Fruit fly (Drosophila melanogaster) whole organism, embryonic: ENCODE data around the gene r-cup.
A peak's percentile ranks its signal among the peaks of the same experiment; 100 is the strongest.

ENCODE experiments used
- Awh ChIP-seq: fragments of 200-800 bp; sonication (Bioruptor generic); IDR thresholded peaks from 2 replicates; pipeline ENCODE4, ENCODE4 v1.3.6; 2022; ENCODE audit warnings: missing biosample characterization, missing genetic modification characterization
- CG11504 ChIP-seq: fragments of 200-800 bp; sonication (Bioruptor generic); optimal IDR thresholded peaks from 3 replicates; lab custom pipeline; 2019; ENCODE audit warnings: missing biosample characterization, mild to moderate bottlenecking, missing genetic modification characterization, moderate library complexity
- CG14965 ChIP-seq: fragments of 200-800 bp; sonication (Bioruptor generic); optimal IDR thresholded peaks from 2 replicates; lab custom pipeline; 2016; ENCODE audit warnings: missing biosample characterization, missing genetic modification characterization, borderline replicate concordance
- CG16813 ChIP-seq: fragments of 200-800 bp; sonication (Bioruptor generic); IDR thresholded peaks from 3 replicates; pipeline ENCODE4 v1.3.6; 2022; ENCODE audit warnings: missing biosample characterization, missing genetic modification characterization; ENCODE audit not compliant: partially characterized antibody
- CG17829 ChIP-seq: fragments of 200-800 bp; optimal IDR thresholded peaks from 2 replicates; lab custom pipeline; 2019; ENCODE audit warnings: missing biosample characterization, mild to moderate bottlenecking, missing genetic modification characterization, moderate library complexity
- CG17912 ChIP-seq: fragments of 200-800 bp; sonication (Bioruptor generic); optimal IDR thresholded peaks from 2 replicates; lab custom pipeline; 2018; ENCODE audit warnings: missing biosample characterization, mild to moderate bottlenecking, missing genetic modification characterization
- CG2120 ChIP-seq: fragments of 200-800 bp; sonication (Bioruptor generic); optimal IDR thresholded peaks from 3 replicates; lab custom pipeline; 2016; ENCODE audit warnings: missing biosample characterization, missing genetic modification characterization
- CG2712 ChIP-seq: fragments of 200-800 bp; optimal IDR thresholded peaks from 3 replicates; lab custom pipeline; 2019; ENCODE audit warnings: missing biosample characterization, mild to moderate bottlenecking, missing genetic modification characterization, moderate library complexity
- CG30403 ChIP-seq: fragments of 200-800 bp; sonication (Bioruptor generic); optimal IDR thresholded peaks from 3 replicates; lab custom pipeline; 2016; ENCODE audit warnings: missing biosample characterization, missing genetic modification characterization
- CG32532 ChIP-seq: fragments of 200-800 bp; sonication (Bioruptor generic); IDR thresholded peaks from 2 replicates; pipeline ENCODE4 v1.3.6; 2022; ENCODE audit warnings: missing biosample characterization, missing genetic modification characterization
- CG3847 ChIP-seq: fragments of 200-800 bp; sonication (Bioruptor generic); IDR thresholded peaks from 2 replicates; pipeline ENCODE4 v1.3.6; 2022; ENCODE audit warnings: missing biosample characterization, missing genetic modification characterization
- CG8924 ChIP-seq: fragments of 200-800 bp; optimal IDR thresholded peaks from 3 replicates; lab custom pipeline; 2019; ENCODE audit warnings: missing biosample characterization, mild to moderate bottlenecking, missing genetic modification characterization, moderate library complexity
- CTCF ChIP-seq: fragments of 200-800 bp; sonication (Bioruptor generic); optimal IDR thresholded peaks from 2 replicates; lab custom pipeline; 2017; ENCODE audit warnings: missing biosample characterization, mild to moderate bottlenecking, missing genetic modification characterization, moderate library complexity
- Dip3 ChIP-seq: fragments of 200-800 bp; sonication (Bioruptor generic); optimal IDR thresholded peaks from 3 replicates; lab custom pipeline; 2016; ENCODE audit warnings: missing biosample characterization, missing genetic modification characterization
- Doc2 ChIP-seq: fragments of 200-800 bp; sonication (Bioruptor generic); IDR thresholded peaks from 2 replicates; pipeline ENCODE4 v1.3.6; 2022; ENCODE audit warnings: missing biosample characterization, missing genetic modification characterization
- E2f1 ChIP-seq: fragments of 200-800 bp; sonication (Bioruptor generic); IDR thresholded peaks from 2 replicates; pipeline ENCODE4 v1.3.6; 2022; ENCODE audit warnings: missing biosample characterization, missing genetic modification characterization
- Ets65A ChIP-seq: fragments of 200-800 bp; sonication (Bioruptor generic); peaks from one replicate; lab custom pipeline; 2016; ENCODE audit warnings: missing biosample characterization, missing genetic modification characterization
- HLHmδ ChIP-seq: fragments of 200-800 bp; sonication (Bioruptor generic); optimal IDR thresholded peaks from 2 replicates; lab custom pipeline; 2018; ENCODE audit warnings: missing biosample characterization, mild to moderate bottlenecking, missing genetic modification characterization, moderate library complexity
- Mad ChIP-seq: fragments of 200-800 bp; sonication (Bioruptor generic); optimal IDR thresholded peaks from 2 replicates; lab custom pipeline; 2016; ENCODE audit warnings: missing biosample characterization, missing genetic modification characterization
- Max ChIP-seq: fragments of 200-800 bp; sonication (Bioruptor generic); optimal IDR thresholded peaks from 2 replicates; lab custom pipeline; 2016; ENCODE audit warnings: missing biosample characterization, mild to moderate bottlenecking, missing genetic modification characterization
- Med ChIP-seq: fragments of 200-800 bp; sonication (Bioruptor generic); peaks from one replicate; lab custom pipeline; 2016; ENCODE audit warnings: missing biosample characterization, missing genetic modification characterization, mild to moderate bottlenecking, inconsistent platforms, moderate library complexity
- Mes4 ChIP-seq: fragments of 200-800 bp; sonication (Bioruptor generic); optimal IDR thresholded peaks from 2 replicates; lab custom pipeline; 2016; ENCODE audit warnings: missing biosample characterization, missing genetic modification characterization
- Ptx1 ChIP-seq: fragments of 200-800 bp; sonication (Bioruptor generic); IDR thresholded peaks from 2 replicates; pipeline ENCODE4 v1.3.6; 2022; ENCODE audit warnings: missing biosample characterization, missing genetic modification characterization
- Taf1 ChIP-seq: fragments of 200-800 bp; sonication (Bioruptor generic); IDR thresholded peaks from 2 replicates; pipeline ENCODE4 v1.3.6; 2022; ENCODE audit warnings: missing biosample characterization, missing genetic modification characterization
- abd-A ChIP-seq: fragments of 200-800 bp; sonication (Bioruptor generic); optimal IDR thresholded peaks from 3 replicates; lab custom pipeline; 2019; ENCODE audit warnings: missing biosample characterization, mild to moderate bottlenecking, missing genetic modification characterization, moderate library complexity
- aop ChIP-seq: fragments of 200-800 bp; sonication (Bioruptor generic); IDR thresholded peaks from 2 replicates; pipeline ENCODE4 v1.3.6; 2022; ENCODE audit warnings: missing biosample characterization, missing genetic modification characterization
- ara ChIP-seq: fragments of 200-800 bp; sonication (Bioruptor generic); IDR thresholded peaks from 2 replicates; pipeline ENCODE4 v1.3.6; 2022; ENCODE audit warnings: missing biosample characterization, missing genetic modification characterization
- bsh ChIP-seq, 2 experiments: fragments of 200-800 bp; sonication (Bioruptor generic); optimal IDR thresholded peaks; 2 replicates each; lab custom pipeline; 2017 to 2018; ENCODE audit warnings: mild to moderate bottlenecking in 2 of 2, missing biosample characterization in 2 of 2, missing genetic modification characterization in 2 of 2, moderate library complexity in 1 of 2
- fd96Cb ChIP-seq: fragments of 200-800 bp; sonication (Bioruptor generic); optimal IDR thresholded peaks from 2 replicates; lab custom pipeline; 2018; ENCODE audit warnings: missing biosample characterization, mild to moderate bottlenecking, missing genetic modification characterization, moderate library complexity
- gem ChIP-seq: fragments of 200-800 bp; sonication (Bioruptor generic); optimal IDR thresholded peaks from 2 replicates; lab custom pipeline; 2019; ENCODE audit warnings: missing biosample characterization, mild to moderate bottlenecking, missing genetic modification characterization, moderate library complexity
- ham ChIP-seq: fragments of 200-800 bp; sonication (Bioruptor generic); IDR thresholded peaks from 2 replicates; pipeline ENCODE4 v1.3.6; 2022; ENCODE audit warnings: missing biosample characterization, missing genetic modification characterization
- jing ChIP-seq: fragments of 200-800 bp; sonication (Bioruptor generic); optimal IDR thresholded peaks from 2 replicates; lab custom pipeline; 2018; ENCODE audit warnings: missing biosample characterization, mild to moderate bottlenecking, missing genetic modification characterization
- kay ChIP-seq: fragments of 200-800 bp; sonication (Bioruptor generic); optimal IDR thresholded peaks from 2 replicates; lab custom pipeline; 2016; ENCODE audit warnings: missing biosample characterization, missing genetic modification characterization
- lab ChIP-seq: fragments of 200-800 bp; sonication (Bioruptor generic); optimal IDR thresholded peaks from 3 replicates; lab custom pipeline; 2017; ENCODE audit warnings: missing biosample characterization, missing genetic modification characterization, mild to moderate bottlenecking, moderate library complexity, missing genetic modification reagents
- lilli ChIP-seq: fragments of 200-800 bp; sonication (Bioruptor generic); optimal IDR thresholded peaks from 3 replicates; lab custom pipeline; 2016; ENCODE audit warnings: missing biosample characterization, missing genetic modification characterization
- lmd ChIP-seq: fragments of 200-800 bp; sonication (Bioruptor generic); IDR thresholded peaks from 2 replicates; pipeline ENCODE4 v1.3.6; 2022; ENCODE audit warnings: missing biosample characterization, missing genetic modification characterization
- mam ChIP-seq: fragments of 200-800 bp; sonication (Bioruptor generic); optimal IDR thresholded peaks from 3 replicates; lab custom pipeline; 2016; ENCODE audit warnings: missing biosample characterization, missing genetic modification characterization
- nerfin-1 ChIP-seq: fragments of 200-800 bp; sonication (Bioruptor generic); optimal IDR thresholded peaks from 3 replicates; lab custom pipeline; 2019; ENCODE audit warnings: missing biosample characterization, mild to moderate bottlenecking, missing genetic modification characterization, moderate library complexity
- pfk ChIP-seq: fragments of 200-800 bp; sonication (Bioruptor generic); optimal IDR thresholded peaks from 2 replicates; lab custom pipeline; 2018; ENCODE audit warnings: missing biosample characterization, mild to moderate bottlenecking, missing genetic modification characterization, moderate library complexity
- pho ChIP-seq: fragments of 200-800 bp; sonication (Bioruptor generic); optimal IDR thresholded peaks from 2 replicates; lab custom pipeline; 2016; ENCODE audit warnings: missing biosample characterization, missing genetic modification characterization
- prd ChIP-seq, 3 experiments: fragments of >200 bp in 2 of 3; fragments of 200-800 bp in 1 of 3; sonication (Bioruptor generic) in 1 of 3; optimal IDR thresholded peaks in 2 of 3; IDR thresholded peaks in 1 of 3; 2 replicates in 2 of 3; 3 replicates in 1 of 3; pipeline versions ENCODE4 v1.3.6 to Lab custom; 2017 to 2022; ENCODE audit warnings: missing biosample characterization in 1 of 3, missing genetic modification characterization in 1 of 3
- row ChIP-seq: fragments of 200-800 bp; sonication (Bioruptor generic); IDR thresholded peaks from 3 replicates; pipeline ENCODE4 v1.3.6; 2022; ENCODE audit warnings: missing biosample characterization, missing genetic modification characterization
- sens ChIP-seq: fragments of 200-800 bp; sonication (Bioruptor generic); peaks from one replicate; lab custom pipeline; 2016; ENCODE audit warnings: missing biosample characterization, missing genetic modification characterization
- sim ChIP-seq: fragments of 200-800 bp; sonication (Bioruptor generic); IDR thresholded peaks from 2 replicates; pipeline ENCODE4 v1.3.6; 2022; ENCODE audit warnings: missing biosample characterization, missing genetic modification characterization
- sob ChIP-seq: fragments of 200-800 bp; sonication (Bioruptor generic); IDR thresholded peaks from 2 replicates; pipeline ENCODE4 v1.3.6; 2022; ENCODE audit warnings: missing biosample characterization, missing genetic modification characterization
- tio ChIP-seq: fragments of 200-800 bp; sonication (Bioruptor generic); optimal IDR thresholded peaks from 2 replicates; lab custom pipeline; 2017; ENCODE audit warnings: missing biosample characterization, missing genetic modification characterization, inconsistent platforms
- trh ChIP-seq: fragments of 200-800 bp; sonication (Bioruptor generic); optimal IDR thresholded peaks from 2 replicates; lab custom pipeline; 2016; ENCODE audit warnings: missing biosample characterization, missing genetic modification characterization
- wdn ChIP-seq: fragments of 200-800 bp; sonication (Bioruptor generic); IDR thresholded peaks from 2 replicates; pipeline ENCODE4 v1.3.6; 2022; ENCODE audit warnings: missing biosample characterization, missing genetic modification characterization
- z ChIP-seq: fragments of 200-800 bp; sonication (Bioruptor generic); IDR thresholded peaks from 3 replicates; pipeline ENCODE4 v1.3.6; 2022; ENCODE audit warnings: missing biosample characterization, missing genetic modification characterization
- zf30C ChIP-seq: fragments of 200-800 bp; sonication (Bioruptor generic); optimal IDR thresholded peaks from 3 replicates; lab custom pipeline; 2018; ENCODE audit warnings: missing biosample characterization, mild to moderate bottlenecking, missing genetic modification characterization
- zfh2 ChIP-seq: fragments of 200-800 bp; sonication (Bioruptor generic); optimal IDR thresholded peaks from 2 replicates; lab custom pipeline; 2016; ENCODE audit warnings: missing biosample characterization, missing genetic modification characterization

Gene r-cup

DNA sequence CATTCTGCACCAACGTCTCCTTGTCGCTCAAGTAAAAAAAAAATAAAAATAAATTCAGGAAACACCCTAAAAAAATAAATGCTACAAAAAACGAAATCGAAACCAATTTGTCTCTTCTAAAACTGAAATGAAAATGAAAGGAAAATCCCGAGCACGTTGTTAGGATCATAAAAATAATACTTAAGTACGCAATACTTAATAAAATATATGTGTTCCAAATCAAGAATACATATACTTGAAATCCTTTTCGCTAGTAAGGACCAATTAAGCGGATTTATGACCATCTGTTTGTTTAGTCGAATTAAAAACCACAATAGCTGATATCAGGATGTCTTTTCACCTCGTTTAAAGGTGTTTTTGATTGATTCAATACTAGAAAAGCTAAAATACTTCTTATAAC is at the start of gene r-cup:
Gene r-cup, minus strand, starts transcription at position 101 of the 400 bp plus-strand sequence.
- no peak for TF ChIP-seq ara
- no peak for TF ChIP-seq zf30C (GFP tag; lab: Kevin White, UChicago)
- TF ChIP-seq Mad (GFP tag; lab: Kevin White, UChicago), result no peak
- no peak for TF ChIP-seq z (GFP tag; lab: Robert Waterston, UW)
- no peak for TF ChIP-seq Awh (GFP tag; lab: Robert Waterston, UW)

DNA sequence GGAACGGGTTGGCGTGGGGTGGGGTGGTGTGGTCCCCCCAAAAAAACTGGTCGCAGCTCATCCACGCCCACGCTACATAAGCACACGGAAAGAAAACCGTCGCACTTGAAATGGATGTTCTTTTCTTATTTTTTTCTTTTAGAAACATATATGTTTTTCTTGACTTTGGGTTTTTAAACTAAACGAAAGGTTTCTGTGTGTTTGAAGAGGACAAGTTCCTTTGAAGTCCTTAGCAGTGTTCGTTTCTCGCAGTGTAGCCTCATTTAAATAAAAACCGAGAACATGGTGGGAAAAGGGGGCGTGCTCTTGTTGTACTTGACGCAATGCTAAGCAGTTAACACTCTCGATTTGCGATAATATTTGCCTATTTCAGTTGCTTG is 48.6 kb upstream of the r-cup start:
- no peak for TF ChIP-seq sim
- TF ChIP-seq tio, result no peak
- TF ChIP-seq lilli (GFP tag; lab: Kevin White, UChicago), result peak; percentile 0
- TF ChIP-seq CG16813, result no peak
- TF ChIP-seq CG17912, result no peak
- TF ChIP-seq Max (GFP tag; lab: Kevin White, UChicago), result no peak
- no peak for TF ChIP-seq HLHmδ (GFP tag; lab: Kevin White, UChicago)
- TF ChIP-seq Ets65A, result peak; percentile 90
- no peak for TF ChIP-seq pho
- 0 out of 2 replicates have a peak, but pooled peaks have one; percentile 30 for TF ChIP-seq lmd (GFP tag; lab: Robert Waterston, UW)
- 0 out of 2 replicates have a peak, but pooled peaks have one; percentile 13 for TF ChIP-seq CG32532 (GFP tag; lab: Robert Waterston, UW)
- no peak for TF ChIP-seq CG3847
- TF ChIP-seq Ptx1 (GFP tag; lab: Robert Waterston, UW), result peak; percentile 19; the same call in 1 of the 2 replicates
- no peak for TF ChIP-seq E2f1 (GFP tag; lab: Robert Waterston, UW)
- TF ChIP-seq gem, result peak; percentile 28
- peak; percentile 2 for TF ChIP-seq mam (GFP tag; lab: Kevin White, UChicago)
- TF ChIP-seq CG17829, result no peak
- peak; percentile 42 for TF ChIP-seq CG2120 (GFP tag; lab: Kevin White, UChicago)
- TF ChIP-seq bsh (GFP tag; optimal IDR thresholded peaks at IDR 0.05; lab: Kevin White, UChicago), result peak in 1 of 2 experiments; percentile 13
- peak; percentile 37; the same call in 1 of the 3 replicates for TF ChIP-seq row (GFP tag; lab: Robert Waterston, UW)
- 0 out of 2 replicates have a peak, but pooled peaks have one; percentile 21 for TF ChIP-seq sob (GFP tag; lab: Robert Waterston, UW)
- TF ChIP-seq zfh2 (GFP tag; lab: Kevin White, UChicago), result peak; percentile 11
- no peak for TF ChIP-seq kay
- no peak for TF ChIP-seq Mes4 (GFP tag; lab: Kevin White, UChicago)
- peak; percentile 18 for TF ChIP-seq CG11504 (tag; lab: Kevin White, UChicago)
- TF ChIP-seq lab, result peak; percentile 32
- TF ChIP-seq CTCF, result no peak
- TF ChIP-seq pfk, result no peak
- no peak for TF ChIP-seq ham (GFP tag; lab: Robert Waterston, UW)
- peak; percentile 26 for TF ChIP-seq Dip3 (GFP tag; lab: Kevin White, UChicago)
- no peak for TF ChIP-seq Doc2 (GFP tag; lab: Robert Waterston, UW)
- no peak for TF ChIP-seq prd (optimal IDR thresholded peaks at IDR 0.05; lab: Kevin White, UChicago)
- TF ChIP-seq prd (GFP tag; IDR thresholded peaks at IDR 0.05; lab: Robert Waterston, UW), result no peak; the same call in 2 of the 3 replicates
- TF ChIP-seq CG2712 (tag; lab: Kevin White, UChicago), result peak; percentile 6
- TF ChIP-seq Med (GFP tag; lab: Kevin White, UChicago), result peak; percentile 83
- TF ChIP-seq CG14965, result no peak
- TF ChIP-seq CG8924 (tag; lab: Kevin White, UChicago), result no peak
- TF ChIP-seq Taf1 (GFP tag; lab: Robert Waterston, UW), result no peak
- TF ChIP-seq jing (GFP tag; lab: Kevin White, UChicago), result no peak
- no peak for TF ChIP-seq trh
- peak; percentile 51 for TF ChIP-seq sens
- no peak for TF ChIP-seq abd-A (tag; lab: Kevin White, UChicago)
- TF ChIP-seq aop (GFP tag; lab: Robert Waterston, UW), result no peak
- no peak for TF ChIP-seq fd96Cb (tag; lab: Kevin White, UChicago)
- no peak for TF ChIP-seq wdn (GFP tag; lab: Robert Waterston, UW)
- TF ChIP-seq nerfin-1 (tag; lab: Kevin White, UChicago), result no peak
- TF ChIP-seq CG30403 (GFP tag; lab: Kevin White, UChicago), result peak; percentile 4
